Fruit fly (Drosophila melanogaster) whole organism, embryonic: Measurements from ENCODE around the gene CG42272.

ENCODE experiments used
- Bdp1 ChIP-seq: fragments of 200-800 bp; sonication (Bioruptor generic); optimal IDR thresholded peaks from 3 replicates; lab custom pipeline; 2016; ENCODE audit warnings: missing biosample characterization, missing genetic modification characterization
- BtbVII ChIP-seq: fragments of 200-800 bp; sonication (Bioruptor generic); optimal IDR thresholded peaks from 3 replicates; lab custom pipeline; 2017; ENCODE audit warnings: missing biosample characterization, mild to moderate bottlenecking, missing genetic modification characterization
- CG10543 ChIP-seq: fragments of 200-800 bp; sonication (Bioruptor generic); optimal IDR thresholded peaks from 3 replicates; lab custom pipeline; 2017; ENCODE audit warnings: missing biosample characterization, mild to moderate bottlenecking, missing genetic modification characterization, moderate library complexity
- CG11398 ChIP-seq: fragments of 200-800 bp; sonication (Bioruptor generic); optimal IDR thresholded peaks from 2 replicates; lab custom pipeline; 2016; ENCODE audit warnings: missing biosample characterization, missing genetic modification characterization
- CG11723 ChIP-seq: fragments of 200-800 bp; sonication (Bioruptor generic); optimal IDR thresholded peaks from 2 replicates; lab custom pipeline; 2017; ENCODE audit warnings: missing biosample characterization, mild to moderate bottlenecking, missing genetic modification characterization
- CG12391 ChIP-seq: fragments of 200-800 bp; sonication (Bioruptor generic); optimal IDR thresholded peaks from 3 replicates; lab custom pipeline; 2018; ENCODE audit warnings: missing biosample characterization, mild to moderate bottlenecking, missing genetic modification characterization, moderate library complexity
- CG13287 ChIP-seq: fragments of 200-800 bp; sonication (Bioruptor generic); IDR thresholded peaks from 2 replicates; pipeline ENCODE4 v1.3.6; 2022; ENCODE audit warnings: missing biosample characterization, missing genetic modification characterization; ENCODE audit not compliant: partially characterized antibody
- CG16779 ChIP-seq: fragments of 200-800 bp; sonication (Bioruptor generic); IDR thresholded peaks from 2 replicates; pipeline ENCODE4 v1.3.6; 2022; ENCODE audit warnings: missing biosample characterization, missing genetic modification characterization
- CG17359 ChIP-seq: fragments of 200-800 bp; sonication (Bioruptor generic); optimal IDR thresholded peaks from 3 replicates; lab custom pipeline; 2018; ENCODE audit warnings: missing biosample characterization, mild to moderate bottlenecking, missing genetic modification characterization, moderate library complexity
- CG30020 ChIP-seq: fragments of 200-800 bp; optimal IDR thresholded peaks from 2 replicates; lab custom pipeline; 2019; ENCODE audit warnings: missing biosample characterization, mild to moderate bottlenecking, missing genetic modification characterization, moderate library complexity
- CG31224 ChIP-seq: fragments of 200-800 bp; sonication (Bioruptor generic); IDR thresholded peaks from 2 replicates; pipeline ENCODE4 v1.3.6; 2022; ENCODE audit warnings: missing biosample characterization, missing genetic modification characterization
- CG3407 ChIP-seq: fragments of 200-800 bp; sonication (Bioruptor generic); optimal IDR thresholded peaks from 2 replicates; lab custom pipeline; 2018; ENCODE audit warnings: missing biosample characterization, mild to moderate bottlenecking, missing genetic modification characterization
- CG3995 ChIP-seq: fragments of 200-800 bp; sonication (Bioruptor generic); optimal IDR thresholded peaks from 3 replicates; lab custom pipeline; 2016; ENCODE audit warnings: missing biosample characterization, missing genetic modification characterization
- CG4404 ChIP-seq: fragments of 200-800 bp; sonication (Bioruptor generic); IDR thresholded peaks from 2 replicates; pipeline ENCODE4 v1.3.6; 2022; ENCODE audit warnings: missing biosample characterization, missing genetic modification characterization
- CG4707 ChIP-seq: fragments of 200-800 bp; sonication (Bioruptor generic); optimal IDR thresholded peaks from 2 replicates; lab custom pipeline; 2018; ENCODE audit warnings: missing biosample characterization, mild to moderate bottlenecking, missing genetic modification characterization, moderate library complexity
- CG6791 ChIP-seq: fragments of 200-800 bp; sonication (Bioruptor generic); IDR thresholded peaks from 3 replicates; pipeline ENCODE4 v1.3.6; 2022; ENCODE audit warnings: missing biosample characterization, missing genetic modification characterization; ENCODE audit not compliant: partially characterized antibody
- CG6813 ChIP-seq: fragments of 200-800 bp; sonication (Bioruptor generic); optimal IDR thresholded peaks from 2 replicates; lab custom pipeline; 2017; ENCODE audit warnings: missing biosample characterization, missing genetic modification characterization, mild to moderate bottlenecking, moderate library complexity, missing genetic modification reagents
- CG7786 ChIP-seq: fragments of 200-800 bp; sonication (Bioruptor generic); optimal IDR thresholded peaks from 2 replicates; lab custom pipeline; 2016; ENCODE audit warnings: missing biosample characterization, missing genetic modification characterization
- CG8765 ChIP-seq: fragments of 200-800 bp; sonication (Bioruptor generic); IDR thresholded peaks from 2 replicates; pipeline ENCODE4 v1.3.6; 2022; ENCODE audit warnings: missing biosample characterization, missing genetic modification characterization
- CG9609 ChIP-seq: fragments of 200-800 bp; sonication (Bioruptor generic); optimal IDR thresholded peaks from 3 replicates; lab custom pipeline; 2016; ENCODE audit warnings: missing biosample characterization, missing genetic modification characterization
- Camta ChIP-seq: fragments of 200-800 bp; sonication (Bioruptor generic); optimal IDR thresholded peaks from 2 replicates; lab custom pipeline; 2016; ENCODE audit warnings: missing biosample characterization, missing genetic modification characterization
- D19A ChIP-seq: fragments of 200-800 bp; optimal IDR thresholded peaks from 3 replicates; lab custom pipeline; 2019; ENCODE audit warnings: missing biosample characterization, mild to moderate bottlenecking, missing genetic modification characterization, moderate library complexity
- Dad ChIP-seq: fragments of 200-800 bp; sonication (Bioruptor generic); optimal IDR thresholded peaks from 3 replicates; lab custom pipeline; 2016; ENCODE audit warnings: missing biosample characterization, missing genetic modification characterization
- Fer1 ChIP-seq: fragments of 200-800 bp; sonication (Bioruptor generic); optimal IDR thresholded peaks from 2 replicates; lab custom pipeline; 2017; ENCODE audit warnings: missing biosample characterization, mild to moderate bottlenecking, missing genetic modification characterization
- Hr51 ChIP-seq, 2 experiments: fragments of 200-800 bp; sonication (Bioruptor generic); optimal IDR thresholded peaks; 2 replicates in 1 of 2; 3 replicates in 1 of 2; lab custom pipeline; 2016 to 2018; ENCODE audit warnings: missing biosample characterization in 2 of 2, missing genetic modification characterization in 2 of 2, mild to moderate bottlenecking in 1 of 2, moderate library complexity in 1 of 2
- Kr ChIP-seq: fragments of 200-800 bp; sonication (Bioruptor generic); optimal IDR thresholded peaks from 2 replicates; lab custom pipeline; 2017; ENCODE audit warnings: missing biosample characterization, mild to moderate bottlenecking, missing genetic modification characterization
- Max ChIP-seq: fragments of 200-800 bp; sonication (Bioruptor generic); optimal IDR thresholded peaks from 2 replicates; lab custom pipeline; 2016; ENCODE audit warnings: missing biosample characterization, mild to moderate bottlenecking, missing genetic modification characterization
- Nf-YC ChIP-seq: fragments of 200-800 bp; optimal IDR thresholded peaks from 3 replicates; lab custom pipeline; 2019; ENCODE audit warnings: missing biosample characterization, mild to moderate bottlenecking, missing genetic modification characterization, moderate library complexity
- PHDP ChIP-seq: fragments of 200-800 bp; sonication (Bioruptor generic); optimal IDR thresholded peaks from 3 replicates; lab custom pipeline; 2018; ENCODE audit warnings: missing biosample characterization, mild to moderate bottlenecking, missing genetic modification characterization, moderate library complexity
- Ravus ChIP-seq: fragments of 200-800 bp; sonication (Bioruptor generic); IDR thresholded peaks from 2 replicates; pipeline ENCODE4 v1.3.6; 2022; ENCODE audit warnings: missing biosample characterization, missing genetic modification characterization
- Sox100B ChIP-seq: fragments of 200-800 bp; sonication (Bioruptor generic); optimal IDR thresholded peaks from 3 replicates; lab custom pipeline; 2018; ENCODE audit warnings: missing biosample characterization, mild to moderate bottlenecking, missing genetic modification characterization
- Usf ChIP-seq: fragments of 200-800 bp; sonication (Bioruptor generic); optimal IDR thresholded peaks from 2 replicates; lab custom pipeline; 2017; ENCODE audit warnings: missing genotype, missing biosample characterization, missing genetic modification characterization
- ato ChIP-seq: fragments of 200-800 bp; sonication (Bioruptor generic); IDR thresholded peaks from 2 replicates; pipeline ENCODE4 v1.3.6; 2022; ENCODE audit warnings: missing biosample characterization, missing genetic modification characterization; ENCODE audit not compliant: partially characterized antibody
- chinmo ChIP-seq: fragments of 200-800 bp; sonication (Bioruptor generic); IDR thresholded peaks from 4 replicates; pipeline ENCODE4 v1.3.6; 2022; ENCODE audit warnings: missing biosample characterization, missing genetic modification characterization; ENCODE audit not compliant: partially characterized antibody
- chm ChIP-seq: fragments of 200-800 bp; sonication (Bioruptor generic); IDR thresholded peaks from 2 replicates; pipeline ENCODE4 v1.3.6; 2022; ENCODE audit warnings: missing biosample characterization, missing genetic modification characterization
- corto ChIP-seq: fragments of 200-800 bp; sonication (Bioruptor generic); optimal IDR thresholded peaks from 2 replicates; lab custom pipeline; 2016; ENCODE audit warnings: missing biosample characterization, mild to moderate bottlenecking, missing genetic modification characterization, moderate library complexity
- eyg ChIP-seq: fragments of 200-800 bp; sonication (Bioruptor generic); optimal IDR thresholded peaks from 3 replicates; lab custom pipeline; 2016; ENCODE audit warnings: missing biosample characterization, missing genetic modification characterization
- fd3F ChIP-seq: fragments of 200-800 bp; sonication (Bioruptor generic); optimal IDR thresholded peaks from 2 replicates; lab custom pipeline; 2018; ENCODE audit warnings: missing biosample characterization, mild to moderate bottlenecking, missing genetic modification characterization, moderate library complexity
- grn ChIP-seq: fragments of 200-800 bp; sonication (Bioruptor generic); optimal IDR thresholded peaks from 3 replicates; lab custom pipeline; 2017; ENCODE audit warnings: missing biosample characterization, missing genetic modification characterization
- gsb ChIP-seq: fragments of 200-800 bp; sonication (Bioruptor generic); IDR thresholded peaks from 2 replicates; pipeline ENCODE4 v1.3.6; 2022; ENCODE audit warnings: missing biosample characterization, missing genetic modification characterization
- ham ChIP-seq: fragments of 200-800 bp; sonication (Bioruptor generic); IDR thresholded peaks from 2 replicates; pipeline ENCODE4 v1.3.6; 2022; ENCODE audit warnings: missing biosample characterization, missing genetic modification characterization
- hb ChIP-seq: fragments of 200-800 bp; sonication (Bioruptor generic); IDR thresholded peaks from 3 replicates; pipeline ENCODE4 v1.3.6; 2022; ENCODE audit warnings: missing biosample characterization, missing genetic modification characterization; ENCODE audit not compliant: partially characterized antibody
- mirr ChIP-seq: fragments of 200-800 bp; sonication (Bioruptor generic); optimal IDR thresholded peaks from 3 replicates; lab custom pipeline; 2018; ENCODE audit warnings: missing biosample characterization, mild to moderate bottlenecking, missing genetic modification characterization
- otp ChIP-seq: fragments of 200-800 bp; sonication (Bioruptor generic); IDR thresholded peaks from 3 replicates; pipeline ENCODE4, ENCODE4 v1.3.6; 2022; ENCODE audit warnings: missing biosample characterization, missing genetic modification characterization
- schlank ChIP-seq: fragments of 200-800 bp; sonication (Bioruptor generic); optimal IDR thresholded peaks from 2 replicates; lab custom pipeline; 2018; ENCODE audit warnings: missing biosample characterization, mild to moderate bottlenecking, missing genetic modification characterization
- sug ChIP-seq: fragments of 200-800 bp; optimal IDR thresholded peaks from 2 replicates; lab custom pipeline; 2019; ENCODE audit warnings: missing biosample characterization, mild to moderate bottlenecking, missing genetic modification characterization, moderate library complexity
- usp ChIP-seq: fragments of >200 bp; optimal IDR thresholded peaks from 2 replicates; lab custom pipeline; 2017; ENCODE audit warnings: missing biosample characterization, missing genetic modification characterization
- zfh2 ChIP-seq: fragments of 200-800 bp; sonication (Bioruptor generic); optimal IDR thresholded peaks from 2 replicates; lab custom pipeline; 2016; ENCODE audit warnings: missing biosample characterization, missing genetic modification characterization

Gene CG42272

dm6 chr3L:5768532-5769497, 34.0 kb upstream of the CG42272 start, which contains the start of the genes Ppat-Dpck and scny (continued):
- no peak for TF ChIP-seq Camta (GFP tag; lab: Kevin White, UChicago)
- no peak for TF ChIP-seq CG11398 (GFP tag; lab: Kevin White, UChicago)
- no peak for TF ChIP-seq CG3407 (GFP tag; lab: Kevin White, UChicago)
- TF ChIP-seq CG4404 (GFP tag; lab: Robert Waterston, UW), result no peak
- TF ChIP-seq CG3995 (GFP tag; lab: Kevin White, UChicago), result peak; percentile 93
- TF ChIP-seq CG10543 (GFP tag; lab: Kevin White, UChicago), result peak; percentile 65
- TF ChIP-seq gsb, result no peak
- no peak for TF ChIP-seq D19A (tag; lab: Kevin White, UChicago)
- peak; percentile 78 for TF ChIP-seq ato (GFP tag; lab: Robert Waterston, UW)
- peak; percentile 97 for TF ChIP-seq CG13287 (GFP tag; lab: Robert Waterston, UW)
- TF ChIP-seq schlank, result no peak
- TF ChIP-seq CG7786 (GFP tag; lab: Kevin White, UChicago), result no peak
- peak; percentile 86 for TF ChIP-seq hb (GFP tag; lab: Robert Waterston, UW)
- TF ChIP-seq chinmo, result peak; percentile 77; the same call in 2 of the 4 replicates
- no peak for TF ChIP-seq Ravus (GFP tag; lab: Robert Waterston, UW)
- TF ChIP-seq CG8765 (GFP tag; lab: Robert Waterston, UW), result no peak
- TF ChIP-seq corto (GFP tag; lab: Kevin White, UChicago), result no peak
- TF ChIP-seq ham (GFP tag; lab: Robert Waterston, UW), result no peak
- TF ChIP-seq CG12391 (tag; lab: Kevin White, UChicago), result peak; percentile 34
- no peak for TF ChIP-seq Kr (GFP tag; lab: Kevin White, UChicago)
- peak; percentile 28 for TF ChIP-seq Dad (GFP tag; lab: Kevin White, UChicago)
- no peak for TF ChIP-seq CG6813 (GFP tag; lab: Kevin White, UChicago)
- TF ChIP-seq Hr51 (GFP tag; optimal IDR thresholded peaks at IDR 0.05; lab: Kevin White, UChicago), result no peak
- no peak for TF ChIP-seq CG9609
- TF ChIP-seq fd3F (GFP tag; lab: Kevin White, UChicago), result no peak
- no peak for TF ChIP-seq usp
- TF ChIP-seq Nf-YC, result peak; percentile 49
- no peak for TF ChIP-seq CG17359
- TF ChIP-seq Fer1 (GFP tag; lab: Kevin White, UChicago), result peak; percentile 33
- no peak for TF ChIP-seq CG11723
- no peak for TF ChIP-seq otp (GFP tag; lab: Robert Waterston, UW)
- TF ChIP-seq PHDP, result no peak
- TF ChIP-seq CG6791 (GFP tag; lab: Robert Waterston, UW), result peak; percentile 88
- TF ChIP-seq CG16779 (GFP tag; lab: Robert Waterston, UW), result no peak
- no peak for TF ChIP-seq CG31224
- peak; percentile 54 for TF ChIP-seq grn (GFP tag; lab: Kevin White, UChicago)
- TF ChIP-seq eyg, result no peak
- TF ChIP-seq Bdp1 (GFP tag; lab: Kevin White, UChicago), result no peak
- no peak for TF ChIP-seq BtbVII (GFP tag; lab: Kevin White, UChicago)
- no peak for TF ChIP-seq Sox100B (GFP tag; lab: Kevin White, UChicago)
- TF ChIP-seq CG4707 (GFP tag; lab: Kevin White, UChicago), result no peak
- TF ChIP-seq mirr (GFP tag; lab: Kevin White, UChicago), result no peak
- TF ChIP-seq Max (GFP tag; lab: Kevin White, UChicago), result peak; percentile 57
- TF ChIP-seq CG30020, result peak; percentile 46
- TF ChIP-seq sug, result peak; percentile 50
- no peak for TF ChIP-seq Usf (GFP tag; lab: Kevin White, UChicago)
- peak; percentile 8 for TF ChIP-seq zfh2 (GFP tag; lab: Kevin White, UChicago)
- no peak for TF ChIP-seq chm (GFP tag; lab: Robert Waterston, UW)
